Fruit fly (Drosophila melanogaster) whole organism, embryonic: ENCODE results near the gene CG13054.

Experiments
- Blimp-1 ChIP-seq: fragments of 200-800 bp; sonication (Bioruptor generic); optimal IDR thresholded peaks from 3 replicates; lab custom pipeline; 2018; ENCODE audit warnings: missing biosample characterization, missing genetic modification characterization, mild to moderate bottlenecking, moderate library complexity, missing genetic modification reagents
- Bteb2 ChIP-seq: fragments of 200-800 bp; sonication (Bioruptor generic); optimal IDR thresholded peaks from 2 replicates; lab custom pipeline; 2016; ENCODE audit warnings: missing biosample characterization, missing genetic modification characterization
- C15 ChIP-seq: fragments of 200-800 bp; sonication (Bioruptor generic); IDR thresholded peaks from 3 replicates; pipeline ENCODE4 v1.3.6; 2022; ENCODE audit warnings: missing biosample characterization, missing genetic modification characterization
- CG1024 ChIP-seq: fragments of 200-800 bp; sonication (Bioruptor generic); IDR thresholded peaks from 2 replicates; pipeline ENCODE4 v1.3.6; 2022; ENCODE audit warnings: missing biosample characterization, missing genetic modification characterization
- CG10366 ChIP-seq: fragments of 200-800 bp; sonication (Bioruptor generic); IDR thresholded peaks from 2 replicates; pipeline ENCODE4 v1.3.6; 2022; ENCODE audit warnings: missing biosample characterization, missing genetic modification characterization
- CG11504 ChIP-seq: fragments of 200-800 bp; sonication (Bioruptor generic); optimal IDR thresholded peaks from 3 replicates; lab custom pipeline; 2019; ENCODE audit warnings: missing biosample characterization, mild to moderate bottlenecking, missing genetic modification characterization, moderate library complexity
- CG11695 ChIP-seq: fragments of 200-800 bp; sonication (Bioruptor generic); IDR thresholded peaks from 3 replicates; pipeline ENCODE4 v1.3.6; 2022; ENCODE audit warnings: missing biosample characterization, missing genetic modification characterization
- CG13624 ChIP-seq: fragments of 200-800 bp; sonication (Bioruptor generic); optimal IDR thresholded peaks from 2 replicates; lab custom pipeline; 2016; ENCODE audit warnings: missing biosample characterization, missing genetic modification characterization
- CG14965 ChIP-seq: fragments of 200-800 bp; sonication (Bioruptor generic); optimal IDR thresholded peaks from 2 replicates; lab custom pipeline; 2016; ENCODE audit warnings: missing biosample characterization, missing genetic modification characterization, borderline replicate concordance
- CG17186 ChIP-seq: fragments of 200-800 bp; sonication (Bioruptor generic); optimal IDR thresholded peaks from 3 replicates; lab custom pipeline; 2017; ENCODE audit warnings: missing biosample characterization, missing genetic modification reagents, missing genetic modification characterization
- CG17359 ChIP-seq: fragments of 200-800 bp; sonication (Bioruptor generic); optimal IDR thresholded peaks from 3 replicates; lab custom pipeline; 2018; ENCODE audit warnings: missing biosample characterization, mild to moderate bottlenecking, missing genetic modification characterization, moderate library complexity
- CG17802 ChIP-seq: fragments of 200-800 bp; sonication (Bioruptor generic); optimal IDR thresholded peaks from 2 replicates; lab custom pipeline; 2018; ENCODE audit warnings: missing biosample characterization, mild to moderate bottlenecking, missing genetic modification characterization, moderate library complexity
- CG17912 ChIP-seq: fragments of 200-800 bp; sonication (Bioruptor generic); optimal IDR thresholded peaks from 2 replicates; lab custom pipeline; 2018; ENCODE audit warnings: missing biosample characterization, mild to moderate bottlenecking, missing genetic modification characterization
- CG18011 ChIP-seq: fragments of 200-800 bp; sonication (Bioruptor generic); optimal IDR thresholded peaks from 2 replicates; lab custom pipeline; 2017; ENCODE audit warnings: missing biosample characterization, missing genetic modification characterization, mild to moderate bottlenecking, moderate library complexity, missing genotype
- CG18764 ChIP-seq: fragments of 200-800 bp; sonication (Bioruptor generic); optimal IDR thresholded peaks from 3 replicates; lab custom pipeline; 2016; ENCODE audit warnings: missing biosample characterization, missing genetic modification characterization
- CG31365 ChIP-seq: fragments of 200-800 bp; sonication (Bioruptor generic); optimal IDR thresholded peaks from 2 replicates; lab custom pipeline; 2018; ENCODE audit warnings: missing biosample characterization, mild to moderate bottlenecking, missing genetic modification characterization
- CG31388 ChIP-seq: fragments of 200-800 bp; sonication (Bioruptor generic); optimal IDR thresholded peaks from 2 replicates; lab custom pipeline; 2016; ENCODE audit warnings: missing biosample characterization, missing genetic modification characterization
- CG3163 ChIP-seq: fragments of 200-800 bp; sonication (Bioruptor generic); optimal IDR thresholded peaks from 3 replicates; lab custom pipeline; 2016; ENCODE audit warnings: missing biosample characterization, missing genetic modification characterization
- CG34376 ChIP-seq: fragments of 200-800 bp; sonication (Bioruptor generic); optimal IDR thresholded peaks from 2 replicates; lab custom pipeline; 2018; ENCODE audit warnings: missing biosample characterization, mild to moderate bottlenecking, missing genetic modification characterization
- CG3995 ChIP-seq: fragments of 200-800 bp; sonication (Bioruptor generic); optimal IDR thresholded peaks from 3 replicates; lab custom pipeline; 2016; ENCODE audit warnings: missing biosample characterization, missing genetic modification characterization
- CG8388 ChIP-seq: fragments of 200-800 bp; sonication (Bioruptor generic); optimal IDR thresholded peaks from 2 replicates; lab custom pipeline; 2019; ENCODE audit warnings: missing biosample characterization, mild to moderate bottlenecking, missing genetic modification characterization, moderate library complexity
- CG8478 ChIP-seq: fragments of >200 bp; optimal IDR thresholded peaks from 2 replicates; lab custom pipeline; 2018
- H2.0 ChIP-seq: fragments of 200-800 bp; sonication (Bioruptor generic); IDR thresholded peaks from 2 replicates; pipeline ENCODE4 v1.3.6; 2022; ENCODE audit warnings: missing biosample characterization, missing genetic modification characterization
- Hmx ChIP-seq: fragments of 200-800 bp; sonication (Bioruptor generic); optimal IDR thresholded peaks from 2 replicates; lab custom pipeline; 2016; ENCODE audit warnings: missing biosample characterization, missing genetic modification characterization
- Hr39 ChIP-seq: fragments of >200 bp; optimal IDR thresholded peaks from 2 replicates; lab custom pipeline; 2017
- Mes4 ChIP-seq: fragments of 200-800 bp; sonication (Bioruptor generic); optimal IDR thresholded peaks from 2 replicates; lab custom pipeline; 2016; ENCODE audit warnings: missing biosample characterization, missing genetic modification characterization
- Oaz ChIP-seq: fragments of 200-800 bp; sonication (Bioruptor generic); IDR thresholded peaks from 2 replicates; pipeline ENCODE4 v1.3.6; 2022; ENCODE audit warnings: missing biosample characterization, missing genetic modification characterization
- YL-1 ChIP-seq: fragments of 200-800 bp; sonication (Bioruptor generic); optimal IDR thresholded peaks from 3 replicates; lab custom pipeline; 2017; ENCODE audit warnings: missing biosample characterization, mild to moderate bottlenecking, missing genetic modification characterization
- bbx ChIP-seq: fragments of 200-800 bp; sonication (Bioruptor generic); IDR thresholded peaks from 2 replicates; pipeline ENCODE4 v1.3.6; 2022; ENCODE audit warnings: missing biosample characterization, missing genetic modification characterization; ENCODE audit not compliant: partially characterized antibody
- cg ChIP-seq: fragments of 200-800 bp; sonication (Bioruptor generic); optimal IDR thresholded peaks from 3 replicates; lab custom pipeline; 2019; ENCODE audit warnings: missing biosample characterization, mild to moderate bottlenecking, missing genetic modification characterization, moderate library complexity
- chm ChIP-seq: fragments of 200-800 bp; sonication (Bioruptor generic); IDR thresholded peaks from 2 replicates; pipeline ENCODE4 v1.3.6; 2022; ENCODE audit warnings: missing biosample characterization, missing genetic modification characterization
- crc ChIP-seq: fragments of 200-800 bp; sonication (Bioruptor generic); optimal IDR thresholded peaks from 2 replicates; lab custom pipeline; 2016; ENCODE audit warnings: missing biosample characterization, missing genetic modification characterization
- dati ChIP-seq: fragments of 200-800 bp; sonication (Bioruptor generic); IDR thresholded peaks from 2 replicates; pipeline ENCODE4 v1.3.6; 2022; ENCODE audit warnings: missing biosample characterization, missing genetic modification characterization
- disco-r ChIP-seq: fragments of 200-800 bp; sonication (Bioruptor generic); optimal IDR thresholded peaks from 2 replicates; lab custom pipeline; 2016; ENCODE audit warnings: missing biosample characterization, missing genetic modification characterization
- ftz-f1 ChIP-seq: fragments of 200-800 bp; sonication (Bioruptor generic); optimal IDR thresholded peaks from 2 replicates; lab custom pipeline; 2016; ENCODE audit warnings: missing biosample characterization, missing genetic modification characterization
- gcm2 ChIP-seq: fragments of 200-800 bp; sonication (Bioruptor generic); optimal IDR thresholded peaks from 2 replicates; lab custom pipeline; 2016; ENCODE audit warnings: missing biosample characterization, missing genetic modification characterization
- ind ChIP-seq: fragments of 200-800 bp; sonication (Bioruptor generic); optimal IDR thresholded peaks from 3 replicates; lab custom pipeline; 2016; ENCODE audit warnings: missing biosample characterization, missing genetic modification characterization
- inv ChIP-seq: fragments of 200-800 bp; sonication (Bioruptor generic); IDR thresholded peaks from 2 replicates; pipeline ENCODE4 v1.3.6; 2022; ENCODE audit warnings: missing biosample characterization, missing genetic modification characterization; ENCODE audit not compliant: partially characterized antibody
- kay ChIP-seq: fragments of 200-800 bp; sonication (Bioruptor generic); optimal IDR thresholded peaks from 2 replicates; lab custom pipeline; 2016; ENCODE audit warnings: missing biosample characterization, missing genetic modification characterization
- kni ChIP-seq: fragments of 200-800 bp; sonication (Bioruptor generic); optimal IDR thresholded peaks from 3 replicates; lab custom pipeline; 2017; ENCODE audit warnings: mild to moderate bottlenecking, missing biosample characterization, missing genetic modification reagents, missing genetic modification characterization
- maf-S ChIP-seq: fragments of 200-800 bp; sonication (Bioruptor generic); optimal IDR thresholded peaks from 2 replicates; lab custom pipeline; 2016; ENCODE audit warnings: missing biosample characterization, missing genetic modification characterization
- mld ChIP-seq: fragments of 200-800 bp; sonication (Bioruptor generic); IDR thresholded peaks from 3 replicates; pipeline ENCODE4 v1.3.6; 2022; ENCODE audit warnings: missing biosample characterization, missing genetic modification characterization; ENCODE audit not compliant: partially characterized antibody
- odd ChIP-seq: fragments of 200-800 bp; sonication (Bioruptor generic); optimal IDR thresholded peaks from 2 replicates; lab custom pipeline; 2017; ENCODE audit warnings: missing biosample characterization, mild to moderate bottlenecking, missing genetic modification characterization
- pita ChIP-seq: fragments of 200-800 bp; sonication (Bioruptor generic); optimal IDR thresholded peaks from 2 replicates; lab custom pipeline; 2017; ENCODE audit warnings: missing biosample characterization, mild to moderate bottlenecking, missing genetic modification characterization
- psq ChIP-seq: fragments of 200-800 bp; sonication (Bioruptor generic); optimal IDR thresholded peaks from 2 replicates; lab custom pipeline; 2017; ENCODE audit warnings: missing biosample characterization, missing genetic modification characterization
- sc ChIP-seq, 3 experiments: fragments of >200 bp in 2 of 3; fragments of 200-800 bp in 1 of 3; sonication (Bioruptor generic) in 1 of 3; optimal IDR thresholded peaks; 2 replicates in 2 of 3; 3 replicates in 1 of 3; lab custom pipeline; 2017; ENCODE audit warnings: mild to moderate bottlenecking in 1 of 3, missing biosample characterization in 1 of 3, missing genetic modification characterization in 1 of 3, missing genetic modification reagents in 1 of 3
- seq ChIP-seq: fragments of 200-800 bp; sonication (Bioruptor generic); IDR thresholded peaks from 2 replicates; pipeline ENCODE4 v1.3.6; 2022; ENCODE audit warnings: missing biosample characterization, missing genetic modification characterization
- slp2 ChIP-seq: fragments of 200-800 bp; sonication (Bioruptor generic); optimal IDR thresholded peaks from 2 replicates; lab custom pipeline; 2016; ENCODE audit warnings: missing biosample characterization, missing genetic modification characterization
- sr ChIP-seq: fragments of 200-800 bp; sonication (Bioruptor generic); IDR thresholded peaks from 3 replicates; pipeline ENCODE4 v1.3.6; 2022; ENCODE audit warnings: missing biosample characterization, missing genetic modification characterization
- tna ChIP-seq: fragments of 200-800 bp; sonication (Bioruptor generic); IDR thresholded peaks from 2 replicates; pipeline ENCODE4 v1.3.6; 2022; ENCODE audit warnings: missing biosample characterization, missing genetic modification characterization; ENCODE audit not compliant: partially characterized antibody
- z ChIP-seq: fragments of 200-800 bp; sonication (Bioruptor generic); IDR thresholded peaks from 3 replicates; pipeline ENCODE4 v1.3.6; 2022; ENCODE audit warnings: missing biosample characterization, missing genetic modification characterization

The CG13054 gene

DNA sequence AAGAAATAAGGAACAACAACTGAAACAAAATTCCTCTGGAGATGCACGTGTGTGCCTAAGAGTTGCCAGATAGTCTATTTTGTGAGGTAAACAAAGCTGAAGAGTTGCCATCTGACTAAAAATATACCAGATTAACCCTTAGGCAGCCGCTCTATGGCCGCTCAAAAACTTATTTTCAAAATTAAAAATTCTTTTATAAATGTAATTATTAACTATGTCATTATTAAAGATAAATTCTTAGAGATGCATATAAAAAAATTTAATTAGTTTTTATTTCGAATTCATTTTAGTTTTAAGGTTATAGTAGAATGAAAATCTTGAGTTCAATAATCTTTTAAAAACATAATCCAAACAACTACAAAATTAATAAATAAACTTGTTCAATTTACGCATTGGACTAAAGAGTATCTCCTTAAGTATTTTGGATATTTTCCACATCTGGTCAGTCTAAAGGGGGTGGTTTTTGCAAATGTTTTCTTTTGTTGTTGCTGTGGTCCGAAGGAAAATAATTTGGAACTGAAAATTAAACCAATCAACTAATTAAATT is 28.3 kb downstream of the CG13054 start, which contains the start of gene Tmx3 (continued):
- peak; percentile 53 for TF ChIP-seq CG18764 (GFP tag; lab: Kevin White, UChicago)
- peak; percentile 85 for TF ChIP-seq Blimp-1 (GFP tag; lab: Kevin White, UChicago)
- TF ChIP-seq mld (GFP tag; lab: Robert Waterston, UW) = no peak
- peak; percentile 76; the same call in 2 of the 3 replicates for TF ChIP-seq C15 (GFP tag; lab: Robert Waterston, UW)
- TF ChIP-seq psq = peak; percentile 58
- TF ChIP-seq pita = no peak
- TF ChIP-seq seq (GFP tag; lab: Robert Waterston, UW) = peak; percentile 58
- no peak for TF ChIP-seq CG31365 (tag; lab: Kevin White, UChicago)
- peak; percentile 49 for TF ChIP-seq maf-S (GFP tag; lab: Kevin White, UChicago)
- no peak for TF ChIP-seq Hmx (GFP tag; lab: Kevin White, UChicago)
- no peak for TF ChIP-seq inv (GFP tag; lab: Robert Waterston, UW)
- TF ChIP-seq CG11695 = peak; percentile 88
- TF ChIP-seq disco-r (GFP tag; lab: Kevin White, UChicago) = peak; percentile 14
- TF ChIP-seq crc = no peak
- TF ChIP-seq kay = peak; percentile 76
- no peak for TF ChIP-seq kni (GFP tag; lab: Kevin White, UChicago)
- peak; percentile 76 for TF ChIP-seq Oaz
- no peak for TF ChIP-seq CG8478
- peak; percentile 19 for TF ChIP-seq CG3163 (GFP tag; lab: Kevin White, UChicago)
- peak; percentile 46 for TF ChIP-seq gcm2 (GFP tag; lab: Kevin White, UChicago)
- TF ChIP-seq CG34376 (GFP tag; lab: Kevin White, UChicago) = no peak
- no peak for TF ChIP-seq ftz-f1 (GFP tag; lab: Kevin White, UChicago)
- peak; percentile 84 for TF ChIP-seq YL-1 (GFP tag; lab: Kevin White, UChicago)
- no peak for TF ChIP-seq sc (optimal IDR thresholded peaks at IDR 0.05; lab: Kevin White, UChicago)
- peak; percentile 74 for TF ChIP-seq sc (GFP tag; optimal IDR thresholded peaks at IDR 0.05; lab: Kevin White, UChicago)
- TF ChIP-seq H2.0 (GFP tag; lab: Robert Waterston, UW) = peak; percentile 94
- peak; percentile 29 for TF ChIP-seq CG31388 (GFP tag; lab: Kevin White, UChicago)
- no peak for TF ChIP-seq odd (GFP tag; lab: Kevin White, UChicago)
- TF ChIP-seq CG3995 (GFP tag; lab: Kevin White, UChicago) = no peak
- TF ChIP-seq Hr39 (lab: Kevin White, UChicago) = no peak
- TF ChIP-seq CG17912 (GFP tag; lab: Kevin White, UChicago) = no peak
- peak; percentile 90 for TF ChIP-seq CG17359 (tag; lab: Kevin White, UChicago)
- TF ChIP-seq Bteb2 = peak; percentile 48
- TF ChIP-seq CG13624 (GFP tag; lab: Kevin White, UChicago) = peak; percentile 56
- TF ChIP-seq CG11504 (tag; lab: Kevin White, UChicago) = peak; percentile 91
- no peak for TF ChIP-seq chm
- peak; percentile 91 for TF ChIP-seq CG10366 (GFP tag; lab: Robert Waterston, UW)
- TF ChIP-seq bbx (GFP tag; lab: Robert Waterston, UW) = no peak
- no peak for TF ChIP-seq CG14965 (GFP tag; lab: Kevin White, UChicago)
- peak; percentile 32 for TF ChIP-seq slp2
- TF ChIP-seq ind (GFP tag; lab: Kevin White, UChicago) = peak; percentile 82
- TF ChIP-seq CG17802 (tag; lab: Kevin White, UChicago) = peak; percentile 67
- no peak for TF ChIP-seq tna (GFP tag; lab: Robert Waterston, UW)
- no peak for TF ChIP-seq cg (GFP tag; lab: Kevin White, UChicago)
- peak; percentile 72 for TF ChIP-seq dati (GFP tag; lab: Robert Waterston, UW)
- peak; percentile 88 for TF ChIP-seq CG1024 (GFP tag; lab: Robert Waterston, UW)
- no peak for TF ChIP-seq Mes4 (GFP tag; lab: Kevin White, UChicago)
- peak; percentile 11 for TF ChIP-seq CG17186 (GFP tag; lab: Kevin White, UChicago)
- TF ChIP-seq CG8388 = peak; percentile 84
- peak; percentile 32; the same call in 1 of the 3 replicates for TF ChIP-seq sr (GFP tag; lab: Robert Waterston, UW)
- peak; percentile 57 for TF ChIP-seq CG18011 (GFP tag; lab: Kevin White, UChicago)
- TF ChIP-seq z (GFP tag; lab: Robert Waterston, UW) = no peak
